Worm (Caenorhabditis elegans): ENCODE results near the gene F43H9.3.

DNA sequence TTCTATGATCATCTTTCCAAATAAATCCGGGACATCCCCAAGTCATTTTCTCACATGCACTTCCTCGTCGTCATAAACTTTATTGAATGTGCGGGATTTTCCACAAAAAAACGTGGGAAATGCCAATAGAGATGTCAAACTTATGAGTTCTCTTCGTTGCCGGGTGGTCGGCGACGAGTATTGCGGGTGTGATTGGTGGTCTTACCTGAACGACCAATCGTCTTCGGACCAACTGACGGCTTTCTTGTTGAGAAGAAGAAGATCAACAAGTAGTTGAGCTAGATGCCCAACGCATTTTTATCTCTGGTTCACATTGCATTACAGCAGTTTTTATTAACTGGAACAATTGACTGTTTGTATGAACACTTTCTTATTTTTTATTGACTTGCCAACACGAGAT lies 29.6 kb downstream of the F43H9.3 start:
- TF ChIP-seq lsy-2 (tag; optimal IDR thresholded peaks at IDR 0.05) (no peak), nhr-2 (tag; optimal IDR thresholded peaks at IDR 0.05) (no peak), pha-4 (tag; optimal IDR thresholded peaks at IDR 0.05) (no peak), mls-2 (tag; optimal IDR thresholded peaks at IDR 0.05) (no peak), hlh-1 (tag; optimal IDR thresholded peaks at IDR 0.05) (peak; percentile 53), nhr-237 (tag; optimal IDR thresholded peaks at IDR 0.05) (no peak), nhr-28 (tag; optimal IDR thresholded peaks at IDR 0.05) (no peak), ztf-11 (tag; optimal IDR thresholded peaks at IDR 0.05) (no peak), unc-39 (tag; optimal IDR thresholded peaks at IDR 0.05) (no peak), M03D4.4 (tag; optimal IDR thresholded peaks at IDR 0.05) (no peak), ces-1 (GFP tag; optimal IDR thresholded peaks at IDR 0.05) (no peak), sptf-1 (tag; optimal IDR thresholded peaks at IDR 0.05) (no peak), lin-13 (tag; optimal IDR thresholded peaks at IDR 0.05) (no peak)

Measured in whole organism, mixed stage, embryonic.